Fruit fly (Drosophila melanogaster) whole organism, embryonic: ENCODE data around the gene CG8673.

Experiments
- BEAF-32 ChIP-seq: fragments of 200-800 bp; sonication (Bioruptor generic); optimal IDR thresholded peaks from 3 replicates; lab custom pipeline; 2017; ENCODE audit warnings: missing biosample characterization, missing genetic modification characterization, mild to moderate bottlenecking, moderate library complexity, missing genetic modification reagents
- Bdp1 ChIP-seq: fragments of 200-800 bp; sonication (Bioruptor generic); optimal IDR thresholded peaks from 3 replicates; lab custom pipeline; 2016; ENCODE audit warnings: missing biosample characterization, missing genetic modification characterization
- Blimp-1 ChIP-seq: fragments of 200-800 bp; sonication (Bioruptor generic); optimal IDR thresholded peaks from 3 replicates; lab custom pipeline; 2018; ENCODE audit warnings: missing biosample characterization, missing genetic modification characterization, mild to moderate bottlenecking, moderate library complexity, missing genetic modification reagents
- CG1024 ChIP-seq: fragments of 200-800 bp; sonication (Bioruptor generic); IDR thresholded peaks from 2 replicates; pipeline ENCODE4 v1.3.6; 2022; ENCODE audit warnings: missing biosample characterization, missing genetic modification characterization
- CG13624 ChIP-seq: fragments of 200-800 bp; sonication (Bioruptor generic); optimal IDR thresholded peaks from 2 replicates; lab custom pipeline; 2016; ENCODE audit warnings: missing biosample characterization, missing genetic modification characterization
- CG13775 ChIP-seq: fragments of 200-800 bp; sonication (Bioruptor generic); optimal IDR thresholded peaks from 3 replicates; lab custom pipeline; 2017; ENCODE audit warnings: missing biosample characterization, mild to moderate bottlenecking, missing genetic modification characterization
- CG14710 ChIP-seq: fragments of 200-800 bp; sonication (Bioruptor generic); optimal IDR thresholded peaks from 3 replicates; lab custom pipeline; 2019; ENCODE audit warnings: missing biosample characterization, mild to moderate bottlenecking, missing genetic modification characterization, moderate library complexity
- CG15601 ChIP-seq: fragments of 200-800 bp; sonication (Bioruptor generic); optimal IDR thresholded peaks from 3 replicates; lab custom pipeline; 2019; ENCODE audit warnings: missing biosample characterization, mild to moderate bottlenecking, missing genetic modification characterization, moderate library complexity
- CG16863 ChIP-seq: fragments of 200-800 bp; sonication (Bioruptor generic); optimal IDR thresholded peaks from 3 replicates; lab custom pipeline; 2016; ENCODE audit warnings: missing biosample characterization, missing genetic modification characterization
- CG17359 ChIP-seq: fragments of 200-800 bp; sonication (Bioruptor generic); optimal IDR thresholded peaks from 3 replicates; lab custom pipeline; 2018; ENCODE audit warnings: missing biosample characterization, mild to moderate bottlenecking, missing genetic modification characterization, moderate library complexity
- CG2129 ChIP-seq: fragments of 200-800 bp; sonication (Bioruptor generic); IDR thresholded peaks from 2 replicates; pipeline ENCODE4 v1.3.6; 2022; ENCODE audit warnings: missing biosample characterization, missing genetic modification characterization; ENCODE audit not compliant: partially characterized antibody
- CG2202 ChIP-seq: fragments of 200-800 bp; sonication (Bioruptor generic); optimal IDR thresholded peaks from 2 replicates; lab custom pipeline; 2018; ENCODE audit warnings: missing biosample characterization, mild to moderate bottlenecking, missing genetic modification characterization
- CG2678 ChIP-seq: fragments of 200-800 bp; sonication (Bioruptor generic); optimal IDR thresholded peaks from 3 replicates; lab custom pipeline; 2019; ENCODE audit warnings: missing biosample characterization, mild to moderate bottlenecking, missing genetic modification characterization, moderate library complexity
- CG30431 ChIP-seq: fragments of 200-800 bp; sonication (Bioruptor generic); optimal IDR thresholded peaks from 2 replicates; lab custom pipeline; 2017; ENCODE audit warnings: missing biosample characterization, missing genetic modification characterization
- CG4730 ChIP-seq: fragments of 200-800 bp; sonication (Bioruptor generic); IDR thresholded peaks from 2 replicates; pipeline ENCODE4 v1.3.6; 2022; ENCODE audit warnings: missing biosample characterization, missing genetic modification characterization
- CG4854 ChIP-seq: fragments of 200-800 bp; sonication (Bioruptor generic); optimal IDR thresholded peaks from 2 replicates; lab custom pipeline; 2016; ENCODE audit warnings: missing biosample characterization, missing genetic modification characterization, inconsistent platforms
- CG7987 ChIP-seq: fragments of 200-800 bp; sonication (Bioruptor generic); optimal IDR thresholded peaks from 2 replicates; lab custom pipeline; 2018; ENCODE audit warnings: missing biosample characterization, mild to moderate bottlenecking, missing genetic modification characterization, moderate library complexity
- CG8359 ChIP-seq: fragments of 200-800 bp; sonication (Bioruptor generic); optimal IDR thresholded peaks from 2 replicates; lab custom pipeline; 2017; ENCODE audit warnings: missing biosample characterization, mild to moderate bottlenecking, missing genetic modification characterization, borderline replicate concordance
- CG9215 ChIP-seq: fragments of 200-800 bp; sonication (Bioruptor generic); IDR thresholded peaks from 2 replicates; pipeline ENCODE4 v1.3.6; 2022; ENCODE audit warnings: missing biosample characterization, missing genetic modification characterization
- Chrac-16 ChIP-seq: fragments of 200-800 bp; sonication (Bioruptor generic); optimal IDR thresholded peaks from 3 replicates; lab custom pipeline; 2016; ENCODE audit warnings: missing biosample characterization, missing genetic modification characterization
- Drgx ChIP-seq: fragments of 200-800 bp; sonication (Bioruptor generic); IDR thresholded peaks from 2 replicates; pipeline ENCODE4 v1.3.6; 2022; ENCODE audit warnings: missing biosample characterization, missing genetic modification characterization
- HmgZ ChIP-seq: fragments of 200-800 bp; sonication (Bioruptor generic); optimal IDR thresholded peaks from 2 replicates; lab custom pipeline; 2018; ENCODE audit warnings: missing biosample characterization, mild to moderate bottlenecking, missing genetic modification characterization
- Hr51 ChIP-seq, 2 experiments: fragments of 200-800 bp; sonication (Bioruptor generic); optimal IDR thresholded peaks; 2 replicates in 1 of 2; 3 replicates in 1 of 2; lab custom pipeline; 2016 to 2018; ENCODE audit warnings: missing biosample characterization in 2 of 2, missing genetic modification characterization in 2 of 2, mild to moderate bottlenecking in 1 of 2, moderate library complexity in 1 of 2
- Med ChIP-seq: fragments of 200-800 bp; sonication (Bioruptor generic); peaks from one replicate; lab custom pipeline; 2016; ENCODE audit warnings: missing biosample characterization, missing genetic modification characterization, mild to moderate bottlenecking, inconsistent platforms, moderate library complexity
- Myb ChIP-seq: fragments of 200-800 bp; sonication (Bioruptor generic); optimal IDR thresholded peaks from 2 replicates; lab custom pipeline; 2016; ENCODE audit warnings: missing biosample characterization, missing genetic modification characterization
- Rfx ChIP-seq: fragments of 200-800 bp; sonication (Bioruptor generic); IDR thresholded peaks from 2 replicates; pipeline ENCODE4 v1.3.6; 2022; ENCODE audit warnings: missing biosample characterization, missing genetic modification characterization
- Sox100B ChIP-seq: fragments of 200-800 bp; sonication (Bioruptor generic); optimal IDR thresholded peaks from 3 replicates; lab custom pipeline; 2018; ENCODE audit warnings: missing biosample characterization, mild to moderate bottlenecking, missing genetic modification characterization
- Sry-β ChIP-seq: fragments of 200-800 bp; sonication (Bioruptor generic); optimal IDR thresholded peaks from 2 replicates; lab custom pipeline; 2018; ENCODE audit warnings: missing biosample characterization, mild to moderate bottlenecking, missing genetic modification characterization, moderate library complexity
- Trl ChIP-seq, 3 experiments: fragments of >200 bp in 2 of 3; fragments of 200-800 bp in 1 of 3; sonication (Bioruptor generic) in 1 of 3; optimal IDR thresholded peaks; 2 replicates in 1 of 3; 3 replicates in 2 of 3; lab custom pipeline; 2016 to 2017; ENCODE audit warnings: missing biosample characterization in 1 of 3, missing genetic modification characterization in 1 of 3
- ase ChIP-seq: fragments of 200-800 bp; sonication (Bioruptor generic); IDR thresholded peaks from 3 replicates; pipeline ENCODE4 v1.3.6; 2022; ENCODE audit warnings: missing biosample characterization, missing genetic modification characterization
- ato ChIP-seq: fragments of 200-800 bp; sonication (Bioruptor generic); IDR thresholded peaks from 2 replicates; pipeline ENCODE4 v1.3.6; 2022; ENCODE audit warnings: missing biosample characterization, missing genetic modification characterization; ENCODE audit not compliant: partially characterized antibody
- bsh ChIP-seq, 2 experiments: fragments of 200-800 bp; sonication (Bioruptor generic); optimal IDR thresholded peaks; 2 replicates each; lab custom pipeline; 2017 to 2018; ENCODE audit warnings: mild to moderate bottlenecking in 2 of 2, missing biosample characterization in 2 of 2, missing genetic modification characterization in 2 of 2, moderate library complexity in 1 of 2
- chif ChIP-seq, 2 experiments: fragments of 200-800 bp; sonication (Bioruptor generic); optimal IDR thresholded peaks; 3 replicates each; lab custom pipeline; 2016; ENCODE audit warnings: missing biosample characterization in 2 of 2, missing genetic modification characterization in 2 of 2
- chm ChIP-seq: fragments of 200-800 bp; sonication (Bioruptor generic); IDR thresholded peaks from 2 replicates; pipeline ENCODE4 v1.3.6; 2022; ENCODE audit warnings: missing biosample characterization, missing genetic modification characterization
- croc ChIP-seq: fragments of 200-800 bp; sonication (Bioruptor generic); conservative IDR thresholded peaks from 3 replicates; pipeline ENCODE4 v1.3.6; 2022; ENCODE audit warnings: missing biosample characterization, missing genetic modification characterization
- fru ChIP-seq: fragments of >200 bp; optimal IDR thresholded peaks from 2 replicates; lab custom pipeline; 2017
- gsb ChIP-seq: fragments of 200-800 bp; sonication (Bioruptor generic); IDR thresholded peaks from 2 replicates; pipeline ENCODE4 v1.3.6; 2022; ENCODE audit warnings: missing biosample characterization, missing genetic modification characterization
- jumu ChIP-seq: fragments of 200-800 bp; sonication (Bioruptor generic); optimal IDR thresholded peaks from 3 replicates; lab custom pipeline; 2016; ENCODE audit warnings: missing biosample characterization, missing genetic modification characterization
- lov ChIP-seq, 2 experiments: fragments of 200-800 bp in 1 of 2; fragments of >200 bp in 1 of 2; sonication (Bioruptor generic) in 1 of 2; IDR thresholded peaks in 1 of 2; optimal IDR thresholded peaks in 1 of 2; 2 replicates in 1 of 2; 3 replicates in 1 of 2; pipeline versions ENCODE4 v1.3.6 to Lab custom; 2017 to 2022; ENCODE audit warnings: missing biosample characterization in 1 of 2, missing genetic modification characterization in 1 of 2
- nau ChIP-seq: fragments of 200-800 bp; sonication (Bioruptor generic); optimal IDR thresholded peaks from 3 replicates; lab custom pipeline; 2017; ENCODE audit warnings: missing biosample characterization, mild to moderate bottlenecking, missing genetic modification characterization, missing genetic modification reagents
- nmo ChIP-seq: fragments of 200-800 bp; sonication (Bioruptor generic); optimal IDR thresholded peaks from 2 replicates; lab custom pipeline; 2018; ENCODE audit warnings: missing biosample characterization, mild to moderate bottlenecking, missing genetic modification characterization, moderate library complexity
- peb ChIP-seq: fragments of 200-800 bp; sonication (Bioruptor generic); IDR thresholded peaks from 2 replicates; pipeline ENCODE4 v1.3.6; 2022; ENCODE audit warnings: missing biosample characterization, missing genetic modification characterization
- pnt ChIP-seq: fragments of 200-800 bp; sonication (Bioruptor generic); optimal IDR thresholded peaks from 3 replicates; lab custom pipeline; 2016; ENCODE audit warnings: missing biosample characterization, missing genetic modification characterization
- rib ChIP-seq: fragments of 200-800 bp; sonication (Bioruptor generic); IDR thresholded peaks from 2 replicates; pipeline ENCODE4 v1.3.6; 2022; ENCODE audit warnings: missing biosample characterization, missing genetic modification characterization
- salm ChIP-seq: fragments of 200-800 bp; sonication (Bioruptor generic); optimal IDR thresholded peaks from 2 replicates; lab custom pipeline; 2018; ENCODE audit warnings: missing biosample characterization, mild to moderate bottlenecking, missing genetic modification characterization
- scrt ChIP-seq: fragments of 200-800 bp; sonication (Bioruptor generic); optimal IDR thresholded peaks from 2 replicates; lab custom pipeline; 2018; ENCODE audit warnings: missing biosample characterization, mild to moderate bottlenecking, missing genetic modification characterization, moderate library complexity
- stwl ChIP-seq: fragments of 200-800 bp; sonication (Bioruptor generic); optimal IDR thresholded peaks from 3 replicates; lab custom pipeline; 2018; ENCODE audit warnings: missing biosample characterization, mild to moderate bottlenecking, missing genetic modification characterization, moderate library complexity
- tll ChIP-seq, 2 experiments: fragments of 200-800 bp in 1 of 2; fragments of >200 bp in 1 of 2; sonication (Bioruptor generic) in 1 of 2; optimal IDR thresholded peaks; 2 replicates each; lab custom pipeline; 2017 to 2019; ENCODE audit warnings: missing biosample characterization in 2 of 2, missing genetic modification characterization in 2 of 2, mild to moderate bottlenecking in 1 of 2, moderate library complexity in 1 of 2
- zfh2 ChIP-seq: fragments of 200-800 bp; sonication (Bioruptor generic); optimal IDR thresholded peaks from 2 replicates; lab custom pipeline; 2016; ENCODE audit warnings: missing biosample characterization, missing genetic modification characterization

CG8673 gene

DNA sequence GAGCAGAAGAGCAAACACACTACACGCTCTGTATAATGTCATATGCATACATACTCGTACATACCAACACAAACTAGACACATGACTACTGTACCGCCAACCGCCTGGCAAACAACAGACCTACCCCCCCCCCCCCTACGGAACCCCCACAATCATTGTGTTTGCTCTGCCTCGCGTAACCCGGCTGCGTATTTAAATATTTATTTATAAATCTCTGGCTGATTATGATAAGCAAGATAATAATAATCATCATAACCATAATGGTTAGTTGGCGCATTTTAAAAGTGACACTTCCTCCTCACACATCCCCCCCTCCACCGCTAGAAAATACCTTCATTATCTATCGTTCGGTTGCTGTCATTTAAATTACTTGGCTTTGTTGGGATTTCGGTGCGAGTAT lies 26.7 kb upstream of the CG8673 start (continued):
- peak; percentile 60 for TF ChIP-seq scrt (GFP tag; lab: Kevin White, UChicago)
- peak; percentile 30 for TF ChIP-seq CG2202 (tag; lab: Kevin White, UChicago)
- peak; percentile 55 for TF ChIP-seq salm (tag; lab: Kevin White, UChicago)
- TF ChIP-seq Bdp1 (GFP tag; lab: Kevin White, UChicago): no peak
- TF ChIP-seq CG4730: no peak
- TF ChIP-seq CG16863 (GFP tag; lab: Kevin White, UChicago): no peak
- TF ChIP-seq CG2129 (GFP tag; lab: Robert Waterston, UW): no peak
- TF ChIP-seq CG7987 (GFP tag; lab: Kevin White, UChicago): peak; percentile 83
- TF ChIP-seq bsh (GFP tag; optimal IDR thresholded peaks at IDR 0.05; lab: Kevin White, UChicago): peak in 1 of 2 experiments; percentile 53
- no peak for TF ChIP-seq BEAF-32 (GFP tag; lab: Kevin White, UChicago)
- TF ChIP-seq CG2678 (tag; lab: Kevin White, UChicago): peak; percentile 75
- peak; percentile 52 for TF ChIP-seq Sox100B (GFP tag; lab: Kevin White, UChicago)
- no peak for TF ChIP-seq Chrac-16 (GFP tag; lab: Kevin White, UChicago)
- TF ChIP-seq croc (GFP tag; lab: Robert Waterston, UW): no peak
- TF ChIP-seq Myb (GFP tag; lab: Kevin White, UChicago): no peak
- no peak for TF ChIP-seq Drgx (GFP tag; lab: Robert Waterston, UW)
- peak; percentile 46; the same call in 1 of the 2 replicates for TF ChIP-seq chm (GFP tag; lab: Robert Waterston, UW)
- peak; percentile 56 for TF ChIP-seq CG17359 (tag; lab: Kevin White, UChicago)
- TF ChIP-seq tll (GFP tag; optimal IDR thresholded peaks at IDR 0.05; lab: Kevin White, UChicago): no peak
- TF ChIP-seq CG13624 (GFP tag; lab: Kevin White, UChicago): no peak
- TF ChIP-seq CG15601 (tag; lab: Kevin White, UChicago): peak; percentile 59
- TF ChIP-seq Rfx (GFP tag; lab: Robert Waterston, UW): peak; percentile 47; the same call in 1 of the 2 replicates
- no peak for TF ChIP-seq stwl (tag; lab: Kevin White, UChicago)
- TF ChIP-seq CG30431: no peak
- TF ChIP-seq fru (lab: Kevin White, UChicago): no peak
- peak; percentile 17; the same call in 1 of the 2 replicates for TF ChIP-seq CG1024 (GFP tag; lab: Robert Waterston, UW)
- no peak for TF ChIP-seq Sry-β
- TF ChIP-seq CG8359: peak; percentile 17
- TF ChIP-seq rib (GFP tag; lab: Robert Waterston, UW): no peak
- TF ChIP-seq ase (GFP tag; lab: Robert Waterston, UW): no peak; the same call in 2 of the 3 replicates
- no peak for TF ChIP-seq zfh2 (GFP tag; lab: Kevin White, UChicago)
- peak; percentile 82 for TF ChIP-seq nau (GFP tag; lab: Kevin White, UChicago)
- TF ChIP-seq nmo (GFP tag; lab: Kevin White, UChicago): peak; percentile 10
- TF ChIP-seq Trl (optimal IDR thresholded peaks at IDR 0.05; lab: Kevin White, UChicago): no peak
- no peak for TF ChIP-seq Trl (GFP tag; optimal IDR thresholded peaks at IDR 0.05; lab: Kevin White, UChicago)
- TF ChIP-seq CG13775 (GFP tag; lab: Kevin White, UChicago): peak; percentile 12
- peak; percentile 16 for TF ChIP-seq CG4854
- TF ChIP-seq CG14710: peak; percentile 21
- no peak for TF ChIP-seq chif (GFP tag; optimal IDR thresholded peaks at IDR 0.05; lab: Kevin White, UChicago)
- TF ChIP-seq lov (optimal IDR thresholded peaks at IDR 0.05; lab: Kevin White, UChicago): no peak
- TF ChIP-seq lov (GFP tag; IDR thresholded peaks at IDR 0.05; lab: Robert Waterston, UW): no peak
- TF ChIP-seq ato: no peak
- TF ChIP-seq peb (GFP tag; lab: Robert Waterston, UW): no peak
- TF ChIP-seq HmgZ: peak; percentile 72
- TF ChIP-seq pnt (GFP tag; lab: Kevin White, UChicago): no peak
- TF ChIP-seq CG9215 (GFP tag; lab: Robert Waterston, UW): no peak
- TF ChIP-seq jumu (GFP tag; lab: Kevin White, UChicago): no peak
- TF ChIP-seq Hr51 (GFP tag; optimal IDR thresholded peaks at IDR 0.05; lab: Kevin White, UChicago): peak in 1 of 2 experiments; percentile 20
- peak; percentile 43 for TF ChIP-seq Blimp-1
- peak; percentile 91 for TF ChIP-seq Med (GFP tag; lab: Kevin White, UChicago)
- peak; percentile 49 for TF ChIP-seq gsb (GFP tag; lab: Robert Waterston, UW)
